Fruit fly (Drosophila melanogaster) whole organism, adult: Measurements from ENCODE around the gene Tsp26A.

Experiments
- CG5204 ChIP-seq: fragments of 200-800 bp; sonication (Bioruptor generic); optimal IDR thresholded peaks from 2 replicates; lab custom pipeline; 2016; ENCODE audit warnings: missing biosample characterization, missing genetic modification characterization
- Crg-1 ChIP-seq: fragments of 200-800 bp; sonication (Bioruptor generic); optimal IDR thresholded peaks from 2 replicates; lab custom pipeline; 2016; ENCODE audit warnings: missing biosample characterization, missing genetic modification characterization
- kay ChIP-seq: fragments of 200-800 bp; sonication (Bioruptor generic); peaks from one replicate; lab custom pipeline; 2016; ENCODE audit warnings: missing biosample characterization, missing genetic modification characterization, borderline replicate concordance

- TF ChIP-seq Crg-1 (GFP tag; lab: Kevin White, UChicago) (no peak), CG5204 (no peak), kay (GFP tag; lab: Kevin White, UChicago) (no peak)
Observed at dm6 chr2L:6022793-6023192, 22.8 kb downstream of the Tsp26A start.
